Worm (Caenorhabditis elegans): ENCODE measurements around the gene kat-1.

DNA sequence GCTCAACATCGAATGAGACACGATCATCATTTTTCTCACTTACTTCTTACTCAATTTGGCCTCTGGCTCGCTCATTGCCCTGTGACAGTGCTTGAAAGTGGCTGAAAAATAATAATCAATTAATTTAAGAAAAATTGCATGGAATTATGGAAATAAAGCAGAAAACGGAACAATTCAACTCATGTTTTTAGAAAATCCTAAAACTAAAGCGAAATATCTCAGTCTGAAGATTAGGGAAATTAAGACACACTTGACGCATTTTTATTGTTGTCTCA lies 1.4 kb upstream of the kat-1 start, which contains the start of gene kars-1:
- no peak for TF ChIP-seq ama-1 (optimal IDR thresholded peaks at IDR 0.05)
- TF ChIP-seq tlp-1 (tag; optimal IDR thresholded peaks at IDR 0.05): no peak
- TF ChIP-seq hlh-4 (tag; optimal IDR thresholded peaks at IDR 0.05): no peak
- TF ChIP-seq sox-4 (tag; optimal IDR thresholded peaks at IDR 0.05): no peak
- TF ChIP-seq ces-1 (GFP tag; optimal IDR thresholded peaks at IDR 0.05): no peak

Data from whole organism, L1 larva.